Fruit fly (Drosophila melanogaster) whole organism, embryonic: Measurements from ENCODE around the gene CG32225.
A peak's percentile ranks its signal among the peaks of the same experiment; 100 is the strongest.

ENCODE experiments used
- Atf6 ChIP-seq: fragments of 200-800 bp; sonication (Bioruptor generic); IDR thresholded peaks from 2 replicates; pipeline ENCODE4 v1.3.6; 2022; ENCODE audit warnings: missing biosample characterization, missing genetic modification characterization
- Bteb2 ChIP-seq: fragments of 200-800 bp; sonication (Bioruptor generic); optimal IDR thresholded peaks from 2 replicates; lab custom pipeline; 2016; ENCODE audit warnings: missing biosample characterization, missing genetic modification characterization
- C15 ChIP-seq: fragments of 200-800 bp; sonication (Bioruptor generic); IDR thresholded peaks from 3 replicates; pipeline ENCODE4 v1.3.6; 2022; ENCODE audit warnings: missing biosample characterization, missing genetic modification characterization
- CG10147 ChIP-seq: fragments of 200-800 bp; sonication (Bioruptor generic); optimal IDR thresholded peaks from 2 replicates; lab custom pipeline; 2019; ENCODE audit warnings: missing biosample characterization, mild to moderate bottlenecking, missing genetic modification characterization, moderate library complexity
- CG10366 ChIP-seq: fragments of 200-800 bp; sonication (Bioruptor generic); IDR thresholded peaks from 2 replicates; pipeline ENCODE4 v1.3.6; 2022; ENCODE audit warnings: missing biosample characterization, missing genetic modification characterization
- CG10431 ChIP-seq: fragments of 200-800 bp; sonication (Bioruptor generic); optimal IDR thresholded peaks from 3 replicates; lab custom pipeline; 2018; ENCODE audit warnings: missing biosample characterization, mild to moderate bottlenecking, missing genetic modification characterization
- CG12236 ChIP-seq: fragments of 200-800 bp; sonication (Bioruptor generic); optimal IDR thresholded peaks from 2 replicates; lab custom pipeline; 2016; ENCODE audit warnings: missing biosample characterization, missing genetic modification characterization
- CG12769 ChIP-seq: fragments of 200-800 bp; sonication (Bioruptor generic); optimal IDR thresholded peaks from 2 replicates; lab custom pipeline; 2019; ENCODE audit warnings: missing biosample characterization, mild to moderate bottlenecking, missing genetic modification characterization, moderate library complexity
- CG1602 ChIP-seq: fragments of 200-800 bp; sonication (Bioruptor generic); optimal IDR thresholded peaks from 3 replicates; lab custom pipeline; 2016; ENCODE audit warnings: missing biosample characterization, missing genetic modification characterization
- CG16779 ChIP-seq: fragments of 200-800 bp; sonication (Bioruptor generic); IDR thresholded peaks from 2 replicates; pipeline ENCODE4 v1.3.6; 2022; ENCODE audit warnings: missing biosample characterization, missing genetic modification characterization
- CG2202 ChIP-seq: fragments of 200-800 bp; sonication (Bioruptor generic); optimal IDR thresholded peaks from 2 replicates; lab custom pipeline; 2018; ENCODE audit warnings: missing biosample characterization, mild to moderate bottlenecking, missing genetic modification characterization
- CG32532 ChIP-seq: fragments of 200-800 bp; sonication (Bioruptor generic); IDR thresholded peaks from 2 replicates; pipeline ENCODE4 v1.3.6; 2022; ENCODE audit warnings: missing biosample characterization, missing genetic modification characterization
- CG3838 ChIP-seq: fragments of 200-800 bp; sonication (Bioruptor generic); optimal IDR thresholded peaks from 3 replicates; lab custom pipeline; 2016; ENCODE audit warnings: missing biosample characterization, missing genetic modification characterization
- CG4424 ChIP-seq: fragments of 200-800 bp; sonication (Bioruptor generic); optimal IDR thresholded peaks from 3 replicates; lab custom pipeline; 2016; ENCODE audit warnings: missing biosample characterization, missing genetic modification characterization
- CG4730 ChIP-seq: fragments of 200-800 bp; sonication (Bioruptor generic); IDR thresholded peaks from 2 replicates; pipeline ENCODE4 v1.3.6; 2022; ENCODE audit warnings: missing biosample characterization, missing genetic modification characterization
- CG5245 ChIP-seq: fragments of 200-800 bp; sonication (Bioruptor generic); optimal IDR thresholded peaks from 3 replicates; lab custom pipeline; 2016; ENCODE audit warnings: missing biosample characterization, missing genetic modification characterization
- CG6765 ChIP-seq: fragments of 200-800 bp; sonication (Bioruptor generic); optimal IDR thresholded peaks from 3 replicates; lab custom pipeline; 2017; ENCODE audit warnings: missing biosample characterization, mild to moderate bottlenecking, missing genetic modification characterization
- CG8089 ChIP-seq: fragments of 200-800 bp; sonication (Bioruptor generic); optimal IDR thresholded peaks from 3 replicates; lab custom pipeline; 2016; ENCODE audit warnings: missing biosample characterization, missing genetic modification characterization
- CG8290 ChIP-seq, 3 experiments: fragments of 200-800 bp; sonication (Bioruptor generic); optimal IDR thresholded peaks; 2 replicates each; lab custom pipeline; 2016 to 2019; ENCODE audit warnings: missing biosample characterization in 3 of 3, missing genetic modification characterization in 3 of 3, mild to moderate bottlenecking in 2 of 3, moderate library complexity in 1 of 3
- CG9876 ChIP-seq: fragments of 200-800 bp; sonication (Bioruptor generic); optimal IDR thresholded peaks from 2 replicates; lab custom pipeline; 2016; ENCODE audit warnings: missing biosample characterization, missing genetic modification characterization
- Dek ChIP-seq: fragments of 200-800 bp; sonication (Bioruptor generic); optimal IDR thresholded peaks from 3 replicates; lab custom pipeline; 2019; ENCODE audit warnings: missing biosample characterization, mild to moderate bottlenecking, missing genetic modification characterization, moderate library complexity
- Dref ChIP-seq: fragments of 200-800 bp; sonication (Bioruptor generic); IDR thresholded peaks from 2 replicates; pipeline ENCODE4 v1.3.6; 2022; ENCODE audit warnings: missing biosample characterization, missing genetic modification characterization
- ERR ChIP-seq: fragments of 200-800 bp; sonication (Bioruptor generic); optimal IDR thresholded peaks from 2 replicates; lab custom pipeline; 2016; ENCODE audit warnings: missing biosample characterization, missing genetic modification characterization
- HmgZ ChIP-seq: fragments of 200-800 bp; sonication (Bioruptor generic); optimal IDR thresholded peaks from 2 replicates; lab custom pipeline; 2018; ENCODE audit warnings: missing biosample characterization, mild to moderate bottlenecking, missing genetic modification characterization
- Jarid2 ChIP-seq: fragments of 200-800 bp; sonication (Bioruptor generic); optimal IDR thresholded peaks from 3 replicates; lab custom pipeline; 2017; ENCODE audit warnings: mild to moderate bottlenecking, missing biosample characterization, missing genetic modification reagents, missing genetic modification characterization
- MESR4 ChIP-seq: fragments of 200-800 bp; sonication (Bioruptor generic); optimal IDR thresholded peaks from 2 replicates; lab custom pipeline; 2018; ENCODE audit warnings: missing biosample characterization, mild to moderate bottlenecking, missing genetic modification characterization, moderate library complexity
- Meics ChIP-seq: fragments of 200-800 bp; sonication (Bioruptor generic); optimal IDR thresholded peaks from 2 replicates; lab custom pipeline; 2017; ENCODE audit warnings: missing biosample characterization, mild to moderate bottlenecking, missing genetic modification characterization
- Mes4 ChIP-seq: fragments of 200-800 bp; sonication (Bioruptor generic); optimal IDR thresholded peaks from 2 replicates; lab custom pipeline; 2016; ENCODE audit warnings: missing biosample characterization, missing genetic modification characterization
- Oli ChIP-seq: fragments of 200-800 bp; sonication (Bioruptor generic); optimal IDR thresholded peaks from 2 replicates; lab custom pipeline; 2018; ENCODE audit warnings: missing biosample characterization, mild to moderate bottlenecking, missing genetic modification characterization, moderate library complexity
- Xrp1 ChIP-seq: fragments of 200-800 bp; sonication (Bioruptor generic); IDR thresholded peaks from 2 replicates; pipeline ENCODE4 v1.3.6; 2022; ENCODE audit warnings: missing biosample characterization, missing genetic modification characterization
- disco-r ChIP-seq: fragments of 200-800 bp; sonication (Bioruptor generic); optimal IDR thresholded peaks from 2 replicates; lab custom pipeline; 2016; ENCODE audit warnings: missing biosample characterization, missing genetic modification characterization
- grn ChIP-seq: fragments of 200-800 bp; sonication (Bioruptor generic); optimal IDR thresholded peaks from 3 replicates; lab custom pipeline; 2017; ENCODE audit warnings: missing biosample characterization, missing genetic modification characterization
- hkb ChIP-seq, 2 experiments: fragments of 200-800 bp in 1 of 2; fragments of >200 bp in 1 of 2; sonication (Bioruptor generic) in 1 of 2; IDR thresholded peaks in 1 of 2; optimal IDR thresholded peaks in 1 of 2; 2 replicates each; pipeline versions ENCODE4 v1.3.6 to Lab custom; 2017 to 2022; ENCODE audit warnings: missing biosample characterization in 1 of 2, missing genetic modification characterization in 1 of 2
- insv ChIP-seq, 2 experiments: fragments of 200-800 bp; sonication (Bioruptor generic); optimal IDR thresholded peaks; 3 replicates each; lab custom pipeline; 2016 to 2018; ENCODE audit warnings: missing biosample characterization in 2 of 2, missing genetic modification characterization in 2 of 2
- inv ChIP-seq: fragments of 200-800 bp; sonication (Bioruptor generic); IDR thresholded peaks from 2 replicates; pipeline ENCODE4 v1.3.6; 2022; ENCODE audit warnings: missing biosample characterization, missing genetic modification characterization; ENCODE audit not compliant: partially characterized antibody
- jigr1 ChIP-seq: fragments of 200-800 bp; sonication (Bioruptor generic); IDR thresholded peaks from 3 replicates; pipeline ENCODE4 v1.3.6; 2022; ENCODE audit warnings: missing biosample characterization, missing genetic modification characterization
- kay ChIP-seq: fragments of 200-800 bp; sonication (Bioruptor generic); optimal IDR thresholded peaks from 2 replicates; lab custom pipeline; 2016; ENCODE audit warnings: missing biosample characterization, missing genetic modification characterization
- lov ChIP-seq, 2 experiments: fragments of 200-800 bp in 1 of 2; fragments of >200 bp in 1 of 2; sonication (Bioruptor generic) in 1 of 2; IDR thresholded peaks in 1 of 2; optimal IDR thresholded peaks in 1 of 2; 2 replicates in 1 of 2; 3 replicates in 1 of 2; pipeline versions ENCODE4 v1.3.6 to Lab custom; 2017 to 2022; ENCODE audit warnings: missing biosample characterization in 1 of 2, missing genetic modification characterization in 1 of 2
- onecut ChIP-seq: fragments of 200-800 bp; sonication (Bioruptor generic); IDR thresholded peaks from 2 replicates; pipeline ENCODE4 v1.3.6; 2022; ENCODE audit warnings: missing biosample characterization, missing genetic modification characterization
- org-1 ChIP-seq: fragments of 200-800 bp; sonication (Bioruptor generic); optimal IDR thresholded peaks from 2 replicates; lab custom pipeline; 2017; ENCODE audit warnings: missing biosample characterization, missing genetic modification characterization
- p53 ChIP-seq: fragments of 200-800 bp; sonication (Bioruptor generic); optimal IDR thresholded peaks from 2 replicates; lab custom pipeline; 2016; ENCODE audit warnings: missing biosample characterization, missing genetic modification characterization
- repo ChIP-seq: fragments of 200-800 bp; sonication (Bioruptor generic); optimal IDR thresholded peaks from 2 replicates; lab custom pipeline; 2016; ENCODE audit warnings: missing biosample characterization, missing genetic modification characterization
- sc ChIP-seq, 3 experiments: fragments of >200 bp in 2 of 3; fragments of 200-800 bp in 1 of 3; sonication (Bioruptor generic) in 1 of 3; optimal IDR thresholded peaks; 2 replicates in 2 of 3; 3 replicates in 1 of 3; lab custom pipeline; 2017; ENCODE audit warnings: mild to moderate bottlenecking in 1 of 3, missing biosample characterization in 1 of 3, missing genetic modification characterization in 1 of 3, missing genetic modification reagents in 1 of 3
- scrt ChIP-seq: fragments of 200-800 bp; sonication (Bioruptor generic); optimal IDR thresholded peaks from 2 replicates; lab custom pipeline; 2018; ENCODE audit warnings: missing biosample characterization, mild to moderate bottlenecking, missing genetic modification characterization, moderate library complexity
- so ChIP-seq: fragments of 200-800 bp; sonication (Bioruptor generic); IDR thresholded peaks from 3 replicates; pipeline ENCODE4 v1.3.6; 2022; ENCODE audit warnings: missing biosample characterization, missing genetic modification characterization
- sob ChIP-seq: fragments of 200-800 bp; sonication (Bioruptor generic); IDR thresholded peaks from 2 replicates; pipeline ENCODE4 v1.3.6; 2022; ENCODE audit warnings: missing biosample characterization, missing genetic modification characterization
- tgo ChIP-seq: fragments of 200-800 bp; sonication (Bioruptor generic); IDR thresholded peaks from 3 replicates; pipeline ENCODE4 v1.3.6; 2022; ENCODE audit warnings: missing biosample characterization, missing genetic modification characterization
- unc-4 ChIP-seq: fragments of 200-800 bp; sonication (Bioruptor generic); IDR thresholded peaks from 2 replicates; pipeline ENCODE4 v1.3.6; 2022; ENCODE audit warnings: missing biosample characterization, missing genetic modification characterization; ENCODE audit not compliant: partially characterized antibody
- wek ChIP-seq: fragments of 200-800 bp; sonication (Bioruptor generic); optimal IDR thresholded peaks from 3 replicates; lab custom pipeline; 2018; ENCODE audit warnings: missing biosample characterization, mild to moderate bottlenecking, missing genetic modification characterization, moderate library complexity

The CG32225 gene

DNA sequence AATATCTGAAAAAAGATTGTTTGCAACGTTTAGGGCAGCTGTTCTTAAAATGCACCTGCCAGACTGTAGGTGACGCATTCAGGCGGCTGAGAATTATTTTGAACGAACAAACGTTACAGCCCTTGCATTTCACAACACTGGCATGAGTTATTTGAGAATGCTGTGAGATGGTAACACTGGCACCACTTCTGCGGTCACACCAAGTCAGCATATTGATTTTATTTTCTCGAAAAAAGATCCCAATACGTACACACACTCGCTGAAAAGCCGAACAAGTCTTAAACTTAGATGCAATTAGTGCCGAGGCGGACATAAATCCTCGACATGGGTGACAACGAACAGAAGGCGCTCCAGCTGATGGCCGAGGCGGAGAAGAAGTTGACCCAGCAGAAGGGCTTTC is 7.4 kb upstream of the CG32225 start, which contains the start of gene alphaSnap (continued):
- no peak for TF ChIP-seq CG4730 (GFP tag; lab: Robert Waterston, UW)
- no peak for TF ChIP-seq CG2202
- no peak for TF ChIP-seq scrt (GFP tag; lab: Kevin White, UChicago)
- TF ChIP-seq CG10366 (GFP tag; lab: Robert Waterston, UW) = 0 out of 2 replicates have a peak, but pooled peaks have one; percentile 15
- no peak for TF ChIP-seq C15 (GFP tag; lab: Robert Waterston, UW)
- no peak for TF ChIP-seq Mes4
- no peak for TF ChIP-seq CG10147 (GFP tag; lab: Kevin White, UChicago)
- no peak for TF ChIP-seq grn (GFP tag; lab: Kevin White, UChicago)
- no peak for TF ChIP-seq p53 (GFP tag; lab: Kevin White, UChicago)
- TF ChIP-seq Meics = no peak
- no peak for TF ChIP-seq Oli (tag; lab: Kevin White, UChicago)
- TF ChIP-seq insv (GFP tag; optimal IDR thresholded peaks at IDR 0.05; lab: Kevin White, UChicago) = peak in 1 of 2 experiments; percentile 49
- no peak for TF ChIP-seq Jarid2 (GFP tag; lab: Kevin White, UChicago)
- TF ChIP-seq Bteb2 (GFP tag; lab: Kevin White, UChicago) = peak; percentile 33
- TF ChIP-seq CG3838 (GFP tag; lab: Kevin White, UChicago) = no peak
- no peak for TF ChIP-seq CG5245
- TF ChIP-seq CG9876 (GFP tag; lab: Kevin White, UChicago) = no peak
- no peak for TF ChIP-seq jigr1 (GFP tag; lab: Robert Waterston, UW)
- peak; percentile 99 for TF ChIP-seq onecut (GFP tag; lab: Robert Waterston, UW)
- TF ChIP-seq CG32532 = peak; percentile 15; the same call in 1 of the 2 replicates
- TF ChIP-seq disco-r (GFP tag; lab: Kevin White, UChicago) = no peak
- TF ChIP-seq HmgZ (tag; lab: Kevin White, UChicago) = peak; percentile 80
- peak; percentile 96 for TF ChIP-seq MESR4
- TF ChIP-seq sob (GFP tag; lab: Robert Waterston, UW) = peak; percentile 8; the same call in 1 of the 2 replicates
- TF ChIP-seq tgo (GFP tag; lab: Robert Waterston, UW) = no peak
- TF ChIP-seq CG16779 (GFP tag; lab: Robert Waterston, UW) = no peak; the same call in 1 of the 2 replicates
- TF ChIP-seq CG12769 (tag; lab: Kevin White, UChicago) = no peak
- TF ChIP-seq hkb (optimal IDR thresholded peaks at IDR 0.05; lab: Kevin White, UChicago) = no peak
- no peak; the same call in 1 of the 2 replicates for TF ChIP-seq hkb (GFP tag; IDR thresholded peaks at IDR 0.05; lab: Robert Waterston, UW)
- TF ChIP-seq Xrp1 (GFP tag; lab: Robert Waterston, UW) = peak; percentile 34; the same call in 1 of the 2 replicates
- 0 out of 2 replicates have a peak, but pooled peaks have one; percentile 28 for TF ChIP-seq Dref (GFP tag; lab: Robert Waterston, UW)
- no peak for TF ChIP-seq CG8089 (GFP tag; lab: Kevin White, UChicago)
- no peak for TF ChIP-seq lov (optimal IDR thresholded peaks at IDR 0.05; lab: Kevin White, UChicago)
- no peak for TF ChIP-seq lov (GFP tag; IDR thresholded peaks at IDR 0.05; lab: Robert Waterston, UW)
- TF ChIP-seq kay (GFP tag; lab: Kevin White, UChicago) = peak; percentile 76
- peak; percentile 9 for TF ChIP-seq CG12236 (GFP tag; lab: Kevin White, UChicago)
- no peak for TF ChIP-seq Dek (tag; lab: Kevin White, UChicago)
- no peak for TF ChIP-seq CG1602
- TF ChIP-seq CG8290 (GFP tag; optimal IDR thresholded peaks at IDR 0.05; lab: Kevin White, UChicago) = no peak
- peak in 1 of 2 experiments; percentile 73 for TF ChIP-seq CG8290 (tag; optimal IDR thresholded peaks at IDR 0.05; lab: Kevin White, UChicago)
- TF ChIP-seq CG10431 (GFP tag; lab: Kevin White, UChicago) = no peak
- TF ChIP-seq CG6765 (GFP tag; lab: Kevin White, UChicago) = no peak
- no peak for TF ChIP-seq so (GFP tag; lab: Robert Waterston, UW)
- peak; percentile 2 for TF ChIP-seq wek (GFP tag; lab: Kevin White, UChicago)
- TF ChIP-seq org-1 (GFP tag; lab: Kevin White, UChicago) = no peak
- no peak for TF ChIP-seq sc (optimal IDR thresholded peaks at IDR 0.05; lab: Kevin White, UChicago)
- TF ChIP-seq sc (GFP tag; optimal IDR thresholded peaks at IDR 0.05; lab: Kevin White, UChicago) = peak; percentile 37
- TF ChIP-seq unc-4 (GFP tag; lab: Robert Waterston, UW) = 0 out of 2 replicates have a peak, but pooled peaks have one; percentile 40
- TF ChIP-seq CG4424 (GFP tag; lab: Kevin White, UChicago) = peak; percentile 6
- peak; percentile 11; the same call in 1 of the 2 replicates for TF ChIP-seq Atf6 (GFP tag; lab: Robert Waterston, UW)
- peak; percentile 30 for TF ChIP-seq ERR (GFP tag; lab: Kevin White, UChicago)
- no peak for TF ChIP-seq inv (GFP tag; lab: Robert Waterston, UW)
- TF ChIP-seq repo = no peak
